Worm (Caenorhabditis elegans): ENCODE measurements around the gene nhr-57.

The nhr-57 gene

DNA sequence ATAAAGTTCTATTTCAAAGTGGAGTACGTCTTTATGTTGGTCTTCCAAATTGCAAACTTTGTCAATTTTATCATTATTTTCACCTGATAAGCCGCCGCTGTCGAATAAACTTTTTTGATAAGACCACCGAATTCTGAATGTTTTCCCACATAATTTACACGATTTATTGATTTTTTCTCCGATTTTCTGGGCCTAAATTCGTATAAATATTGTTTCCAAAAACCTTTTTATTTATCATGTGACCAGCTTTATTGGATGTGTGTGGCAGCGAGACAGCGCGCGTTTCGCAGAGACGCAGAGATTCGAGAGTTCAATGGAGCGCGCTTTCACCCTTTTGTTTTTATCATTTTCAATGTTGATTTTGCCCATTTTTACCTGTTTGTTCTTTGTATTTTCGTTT, 11.3 kb downstream of the nhr-57 start (continued):
- TF ChIP-seq nfya-1 (tag; optimal IDR thresholded peaks at IDR 0.05; ENCODE audit: borderline replicate concordance, insufficient read depth) (no peak), bed-2 (GFP tag; IDR thresholded peaks at IDR 0.05) (no peak), hlh-12 (tag; optimal IDR thresholded peaks at IDR 0.05) (no peak), snpc-1.1 (tag; optimal IDR thresholded peaks at IDR 0.05; ENCODE audit: insufficient read depth) (no peak), D2030.7 (GFP tag; IDR thresholded peaks at IDR 0.05) (no peak), madf-6 (GFP tag; IDR thresholded peaks at IDR 0.05) (peak; percentile 50; the same call in 1 of the 2 replicates), somi-1 (GFP tag; optimal IDR thresholded peaks at IDR 0.05) (no peak), die-1 (tag; optimal IDR thresholded peaks at IDR 0.05) (no peak), pbrm-1 (GFP tag; IDR thresholded peaks at IDR 0.05) (0 out of 2 replicates have a peak, but pooled peaks have one; percentile 31), lin-54 (GFP tag; optimal IDR thresholded peaks at IDR 0.05) (peak; percentile 44), hmg-1.2 (GFP tag; IDR thresholded peaks at IDR 0.05) (peak; percentile 97), Y53G8AR.9 (GFP tag; conservative IDR thresholded peaks at IDR 0.05) (no peak), mxl-1 (tag; optimal IDR thresholded peaks at IDR 0.05) (no peak)

DNA sequence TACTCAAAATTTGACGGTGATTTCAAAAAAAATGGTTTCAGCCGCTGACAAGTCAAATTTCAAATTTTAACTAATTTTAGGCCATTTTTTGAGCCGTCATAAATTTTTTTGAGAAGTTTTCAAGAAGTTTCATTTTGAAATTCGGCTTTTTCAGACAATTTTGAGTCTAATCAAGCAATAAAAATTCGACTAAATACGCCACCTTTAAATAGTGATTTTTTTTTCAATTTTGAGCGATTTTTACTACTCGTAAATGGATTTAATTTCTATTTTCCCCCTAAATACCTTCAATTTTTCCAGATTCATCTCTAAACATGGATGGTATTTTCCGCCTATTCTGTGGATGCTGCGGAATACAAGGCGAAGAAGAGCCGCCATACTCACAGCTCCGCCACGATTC, 12.5 kb downstream of the nhr-57 start, which contains the start of gene Y45G5AL.1:
TSS of gene Y45G5AL.1 (plus strand) at position 301 of the 400 bp plus-strand sequence.
- TF ChIP-seq Y67H2A.10 (GFP tag; conservative IDR thresholded peaks at IDR 0.05): no peak
- no peak for TF ChIP-seq ceh-40 (GFP tag; IDR thresholded peaks at IDR 0.05)
- no peak for TF ChIP-seq F57C9.4 (tag; optimal IDR thresholded peaks at IDR 0.05)
- no peak for TF ChIP-seq nhr-179 (tag; optimal IDR thresholded peaks at IDR 0.05)
- no peak for TF ChIP-seq egl-18 (GFP tag; IDR thresholded peaks at IDR 0.05)
- no peak for TF ChIP-seq Y95B8A.8 (GFP tag; IDR thresholded peaks at IDR 0.05)
- TF ChIP-seq nfya-1 (tag; optimal IDR thresholded peaks at IDR 0.05; ENCODE audit: borderline replicate concordance, insufficient read depth): no peak
- no peak for TF ChIP-seq F22D6.2 (tag; optimal IDR thresholded peaks at IDR 0.05)
- no peak for TF ChIP-seq ztf-25 (GFP tag; IDR thresholded peaks at IDR 0.05)
- TF ChIP-seq Y56A3A.18 (GFP tag; IDR thresholded peaks at IDR 0.05): no peak
- TF ChIP-seq attf-5 (GFP tag; optimal IDR thresholded peaks at IDR 0.05): no peak
- no peak for TF ChIP-seq zfh-2 (GFP tag; conservative IDR thresholded peaks at IDR 0.05)
- TF ChIP-seq tbx-9 (tag; optimal IDR thresholded peaks at IDR 0.05; ENCODE audit: borderline replicate concordance): no peak
- TF ChIP-seq unc-130 (GFP tag; optimal IDR thresholded peaks at IDR 0.05): no peak
- TF ChIP-seq D2030.7 (GFP tag; IDR thresholded peaks at IDR 0.05): no peak

ce11 chrV:4151400-4151799, 19.7 kb downstream of the nhr-57 start:
- peak; percentile 59 for TF ChIP-seq zfh-2 (GFP tag; conservative IDR thresholded peaks at IDR 0.05)
- no peak for TF ChIP-seq F52B5.7 (tag; optimal IDR thresholded peaks at IDR 0.05)

DNA sequence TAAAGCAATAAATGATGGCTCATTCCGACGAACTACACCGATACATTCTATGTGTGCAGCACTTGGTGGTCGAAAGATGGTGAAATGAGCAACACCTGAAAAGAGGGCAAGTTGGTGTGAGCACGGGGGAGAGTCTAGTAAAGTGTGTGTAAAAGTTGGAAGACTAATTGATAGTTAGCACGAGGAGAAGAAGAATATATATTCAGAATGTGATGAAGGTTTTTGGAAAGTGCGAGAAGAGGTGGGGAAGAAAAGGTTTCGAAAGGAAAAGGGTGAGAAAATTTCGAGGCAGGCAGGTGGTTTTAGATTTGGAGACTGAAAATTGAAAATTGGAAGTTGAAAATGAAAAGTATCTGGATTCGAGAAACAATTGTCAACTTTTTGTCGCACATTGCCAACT, 20.5 kb downstream of the nhr-57 start, which contains the start of gene Y45G5AM.6:
TSS of gene Y45G5AM.6 (minus strand) at position 101 of the 400 bp plus-strand sequence.
- TF ChIP-seq attf-3 (GFP tag; conservative IDR thresholded peaks at IDR 0.05) (no peak), somi-1 (GFP tag; optimal IDR thresholded peaks at IDR 0.05) (no peak), ekl-4 (GFP tag; IDR thresholded peaks at IDR 0.05) (no peak), dpff-1 (tag; optimal IDR thresholded peaks at IDR 0.05) (no peak), lin-35 (GFP tag; optimal IDR thresholded peaks at IDR 0.05) (no peak), snpc-4 (GFP tag; optimal IDR thresholded peaks at IDR 0.05) (no peak), snpc-4 (tag; optimal IDR thresholded peaks at IDR 0.05) (no peak), egl-44 (GFP tag; IDR thresholded peaks at IDR 0.05) (no peak), F22D6.2 (tag; optimal IDR thresholded peaks at IDR 0.05) (no peak), C17E4.6 (GFP tag; IDR thresholded peaks at IDR 0.05) (no peak), hlh-26 (GFP tag; conservative IDR thresholded peaks at IDR 0.05) (no peak), mcd-1 (GFP tag; IDR thresholded peaks at IDR 0.05) (no peak), madf-8 (GFP tag; conservative IDR thresholded peaks at IDR 0.05) (no peak)
